Fruit fly (Drosophila melanogaster): ENCODE results near the gene SLIRP2.
A peak's percentile ranks its signal among the peaks of the same experiment; 100 is the strongest.

Gene SLIRP2

dm6 chr3R:8645580-8646220 is 5.2 kb upstream of the SLIRP2 start, which contains the start of gene Cyp313b1 (continued):
- TF ChIP-seq Meics (GFP tag; optimal IDR thresholded peaks at IDR 0.05) = peak; percentile 89
- peak; percentile 55 for TF ChIP-seq Med (GFP tag)
- peak; percentile 18 for TF ChIP-seq kni (GFP tag; optimal IDR thresholded peaks at IDR 0.05)
- TF ChIP-seq az2 (GFP tag; optimal IDR thresholded peaks at IDR 0.05) = peak; percentile 5
- TF ChIP-seq CG12236 (GFP tag; optimal IDR thresholded peaks at IDR 0.05) = no peak
- TF ChIP-seq ara (GFP tag; IDR thresholded peaks at IDR 0.05) = no peak
- no peak for TF ChIP-seq CG13424 (tag; optimal IDR thresholded peaks at IDR 0.05)
- TF ChIP-seq lilli (GFP tag; optimal IDR thresholded peaks at IDR 0.05) = peak; percentile 10
- peak; percentile 22 for TF ChIP-seq Sox102F (GFP tag; optimal IDR thresholded peaks at IDR 0.05)
- TF ChIP-seq lab (GFP tag; optimal IDR thresholded peaks at IDR 0.05) = peak; percentile 1
- no peak for TF ChIP-seq CG11560 (tag; IDR thresholded peaks at IDR 0.05)
- TF ChIP-seq CG13624 (GFP tag; optimal IDR thresholded peaks at IDR 0.05) = peak; percentile 3
- no peak for TF ChIP-seq CG10209 (GFP tag; optimal IDR thresholded peaks at IDR 0.05)
- TF ChIP-seq CG43689 (GFP tag; IDR thresholded peaks at IDR 0.05) = no peak
- TF ChIP-seq Doc2 (GFP tag; IDR thresholded peaks at IDR 0.05) = no peak
- TF ChIP-seq Bdp1 (GFP tag; optimal IDR thresholded peaks at IDR 0.05) = no peak
- TF ChIP-seq CG4282 (GFP tag; optimal IDR thresholded peaks at IDR 0.05) = no peak
- 0 out of 2 replicates have a peak, but pooled peaks have one; percentile 29 for TF ChIP-seq Xrp1 (GFP tag; IDR thresholded peaks at IDR 0.05)
- 0 out of 2 replicates have a peak, but pooled peaks have one; percentile 17 for TF ChIP-seq Rx (GFP tag; IDR thresholded peaks at IDR 0.05)
- TF ChIP-seq mld (GFP tag; IDR thresholded peaks at IDR 0.05; ENCODE audit: partially characterized antibody) = no peak
- TF ChIP-seq CG13894 (tag; optimal IDR thresholded peaks at IDR 0.05) = peak; percentile 38
- peak; percentile 7 for TF ChIP-seq CG2678 (tag; optimal IDR thresholded peaks at IDR 0.05)
- TF ChIP-seq Hr78 (GFP tag; optimal IDR thresholded peaks at IDR 0.05) = no peak
- TF ChIP-seq CG8089 (GFP tag; optimal IDR thresholded peaks at IDR 0.05) = no peak
- TF ChIP-seq CG31224 (GFP tag; IDR thresholded peaks at IDR 0.05) = peak; percentile 65
- TF ChIP-seq crp (GFP tag; optimal IDR thresholded peaks at IDR 0.05) = no peak
- no peak for TF ChIP-seq CG14965 (GFP tag; optimal IDR thresholded peaks at IDR 0.05; ENCODE audit: borderline replicate concordance)
- no peak for TF ChIP-seq nmo (GFP tag; optimal IDR thresholded peaks at IDR 0.05)
- peak; percentile 21 for TF ChIP-seq gem (tag; optimal IDR thresholded peaks at IDR 0.05)
- TF ChIP-seq Fer3 (tag; optimal IDR thresholded peaks at IDR 0.05) = no peak
- TF ChIP-seq MBD-R2 (GFP tag; IDR thresholded peaks at IDR 0.05) = no peak
- no peak for TF ChIP-seq wor (GFP tag; IDR thresholded peaks at IDR 0.05)
- no peak for TF ChIP-seq CG18764 (GFP tag; optimal IDR thresholded peaks at IDR 0.05)
- TF ChIP-seq CG9932 (GFP tag; IDR thresholded peaks at IDR 0.05) = peak; percentile 26; the same call in 1 of the 2 replicates
- no peak for TF ChIP-seq ap (GFP tag; IDR thresholded peaks at IDR 0.05)
- no peak for TF ChIP-seq Dip3 (GFP tag; optimal IDR thresholded peaks at IDR 0.05)
- TF ChIP-seq ewg (GFP tag; optimal IDR thresholded peaks at IDR 0.05) = no peak
- no peak for TF ChIP-seq shn (GFP tag; optimal IDR thresholded peaks at IDR 0.05)
- TF ChIP-seq unpg (GFP tag; optimal IDR thresholded peaks at IDR 0.05) = peak; percentile 4
- TF ChIP-seq CG4730 (GFP tag; IDR thresholded peaks at IDR 0.05) = no peak
- TF ChIP-seq CG12659 (GFP tag; optimal IDR thresholded peaks at IDR 0.05) = no peak
- TF ChIP-seq CG15479 (GFP tag; optimal IDR thresholded peaks at IDR 0.05) = no peak
- no peak for TF ChIP-seq CG12391 (tag; optimal IDR thresholded peaks at IDR 0.05)

Measured in whole organism, embryonic.